Worm (Caenorhabditis elegans) whole organism, L1 larva: ENCODE results near the gene daf-12.

Experiments
- F16B12.6 ChIP-seq: fragments of 150-350 bp; optimal IDR thresholded peaks from 2 replicates; lab custom pipeline; 2014; ENCODE audit warnings: missing biosample characterization, missing genetic modification characterization
- aha-1 ChIP-seq: fragments of 150-350 bp; optimal IDR thresholded peaks from 2 replicates; lab custom pipeline; 2014; ENCODE audit warnings: missing biosample characterization, missing genetic modification characterization
- aly-2 ChIP-seq: fragments of 150-350 bp; optimal IDR thresholded peaks from 2 replicates; lab custom pipeline; 2014; ENCODE audit warnings: missing biosample characterization, missing genetic modification characterization
- ama-1 ChIP-seq: fragments of 150-350 bp; optimal IDR thresholded peaks from 2 replicates; lab custom pipeline; 2014
- ceh-82 ChIP-seq, 3 experiments: fragments of 150-350 bp in 1 of 3; sonication (generic microtip) in 2 of 3; optimal IDR thresholded peaks; 2 replicates each; lab custom pipeline; 2014 to 2017; ENCODE audit warnings: missing biosample characterization in 3 of 3, missing genetic modification characterization in 3 of 3
- ets-5 ChIP-seq: fragments of 200-800 bp; sonication (Bioruptor generic); IDR thresholded peaks from 2 replicates; pipeline ENCODE4 v1.3.6; 2022; ENCODE audit warnings: missing genetic modification characterization, missing compliant biosample characterization
- fos-1 ChIP-seq: fragments of 150-350 bp; optimal IDR thresholded peaks from 2 replicates; lab custom pipeline; 2014; ENCODE audit warnings: missing biosample characterization, missing genetic modification characterization
- irx-1 ChIP-seq: sonication (generic microtip); optimal IDR thresholded peaks from 2 replicates; lab custom pipeline; 2016; ENCODE audit warnings: missing genetic modification characterization, missing compliant biosample characterization
- lin-35 ChIP-seq, 2 experiments: fragments of 150-350 bp; optimal IDR thresholded peaks; 2 replicates each; lab custom pipeline; 2014; ENCODE audit warnings: missing biosample characterization in 2 of 2, missing genetic modification characterization in 2 of 2, missing genetic modification reagents in 2 of 2
- nhr-90 ChIP-seq: sonication (generic microtip); optimal IDR thresholded peaks from 2 replicates; lab custom pipeline; 2016; ENCODE audit warnings: mild to moderate bottlenecking, missing genetic modification characterization, missing compliant biosample characterization; ENCODE audit not compliant: poor library complexity
- snpc-4 ChIP-seq: fragments of 150-350 bp; optimal IDR thresholded peaks from 2 replicates; lab custom pipeline; 2014; ENCODE audit warnings: missing biosample characterization, missing genetic modification characterization
- ztf-4 ChIP-seq: fragments of 150-350 bp; optimal IDR thresholded peaks from 2 replicates; lab custom pipeline; 2014; ENCODE audit warnings: missing biosample characterization, missing genetic modification characterization

DNA sequence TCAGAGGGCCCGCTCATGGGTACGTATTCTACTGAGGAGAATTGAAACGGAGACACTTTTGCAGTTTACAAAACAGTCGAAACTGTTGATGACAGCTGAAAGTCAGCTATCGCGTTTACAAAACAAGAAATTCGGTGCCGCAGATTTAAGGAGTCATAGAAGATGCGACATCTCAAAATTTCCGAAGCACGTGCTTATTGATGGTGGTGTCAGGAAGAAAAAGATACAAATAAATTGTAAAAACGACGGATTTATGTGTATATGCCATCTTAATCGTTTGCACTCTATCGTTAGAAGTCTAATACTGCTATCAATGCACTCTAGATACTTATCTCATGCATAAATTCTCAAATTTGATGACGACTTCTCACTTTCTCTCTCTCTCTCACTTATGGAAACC lies 38.5 kb downstream of the daf-12 start, which contains the start of gene F13E6.2:
- TF ChIP-seq nhr-90 (tag; lab: Kevin White, UChicago) = no peak
- TF ChIP-seq aly-2 = no peak
- no peak for TF ChIP-seq fos-1 (tag; lab: Kevin White, UChicago)
- TF ChIP-seq ceh-82 (tag; optimal IDR thresholded peaks at IDR 0.05; lab: Kevin White, UChicago) = no peak
- TF ChIP-seq aha-1 (tag; lab: Kevin White, UChicago) = no peak
- TF ChIP-seq F16B12.6 = no peak
- no peak for TF ChIP-seq ama-1 (lab: Kevin White, UChicago)
- TF ChIP-seq snpc-4 (tag; lab: Kevin White, UChicago) = no peak
- no peak for TF ChIP-seq ztf-4 (tag; lab: Kevin White, UChicago)
- TF ChIP-seq lin-35 (GFP tag; optimal IDR thresholded peaks at IDR 0.05; lab: Kevin White, UChicago) = no peak
- no peak for TF ChIP-seq ets-5 (GFP tag; lab: Robert Waterston, UW)
- no peak for TF ChIP-seq irx-1 (tag; lab: Kevin White, UChicago)
